Worm (Caenorhabditis elegans) whole organism, mixed stage, embryonic: ENCODE measurements around the gene yif-1.

ENCODE experiments used
- cnd-1 ChIP-seq: fragments of 200-800 bp; sonication (Bioruptor generic); optimal IDR thresholded peaks from 2 replicates; lab custom pipeline; 2018; ENCODE audit warnings: mild to moderate bottlenecking, missing genetic modification characterization, missing compliant biosample characterization
- elt-3 ChIP-seq: fragments of 150-350 bp; optimal IDR thresholded peaks from 2 replicates; lab custom pipeline; 2014; ENCODE audit warnings: missing biosample characterization, missing genetic modification characterization
- ham-2 ChIP-seq: fragments of 200-800 bp; sonication (Bioruptor generic); optimal IDR thresholded peaks from 2 replicates; lab custom pipeline; 2018; ENCODE audit warnings: mild to moderate bottlenecking, missing genetic modification characterization, missing compliant biosample characterization
- lin-13 ChIP-seq: fragments of 150-350 bp; optimal IDR thresholded peaks from 2 replicates; lab custom pipeline; 2014; ENCODE audit warnings: missing biosample characterization, missing genetic modification characterization
- lin-32 ChIP-seq: fragments of 200-800 bp; sonication (Bioruptor generic); optimal IDR thresholded peaks from 2 replicates; lab custom pipeline; 2018; ENCODE audit warnings: mild to moderate bottlenecking, missing genetic modification characterization, missing compliant biosample characterization
- nhr-12 ChIP-seq: fragments of 150-350 bp; optimal IDR thresholded peaks from 2 replicates; lab custom pipeline; 2014; ENCODE audit warnings: missing biosample characterization, missing genetic modification characterization
- nhr-237 ChIP-seq: fragments of 150-350 bp; optimal IDR thresholded peaks from 2 replicates; lab custom pipeline; 2014; ENCODE audit warnings: missing biosample characterization, missing genetic modification characterization
- nhr-28 ChIP-seq: fragments of 150-350 bp; optimal IDR thresholded peaks from 2 replicates; lab custom pipeline; 2014; ENCODE audit warnings: missing biosample characterization, missing genetic modification characterization
- unc-120 ChIP-seq: sonication (generic microtip); optimal IDR thresholded peaks from 2 replicates; lab custom pipeline; 2017; ENCODE audit warnings: missing genetic modification characterization, missing compliant biosample characterization; ENCODE audit not compliant: poor library complexity, severe bottlenecking
- unc-39 ChIP-seq: fragments of 150-350 bp; optimal IDR thresholded peaks from 2 replicates; lab custom pipeline; 2014; ENCODE audit warnings: missing biosample characterization, missing genetic modification characterization

DNA sequence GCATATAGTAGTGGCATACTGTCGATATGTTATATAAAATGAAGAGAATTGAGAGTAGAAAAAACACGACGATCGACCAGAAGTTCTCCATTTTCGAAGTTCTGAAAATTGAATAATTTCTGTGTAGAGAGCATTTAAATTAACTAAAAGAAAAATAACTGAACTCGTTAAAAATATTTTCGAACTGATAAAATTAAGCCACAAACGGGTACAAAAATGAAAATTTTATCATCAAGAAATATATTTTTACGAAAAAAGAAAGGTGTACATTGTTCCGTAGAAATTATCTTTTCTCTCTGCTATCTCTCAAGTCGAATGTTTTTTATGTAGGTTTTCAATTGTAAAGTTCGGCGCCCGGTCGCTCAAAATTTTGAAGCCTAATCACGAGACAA is 23.7 kb downstream of the yif-1 start, which contains the start of gene acl-2:
- TF ChIP-seq ham-2 (no peak), elt-3 (no peak), nhr-12 (tag; lab: Kevin White, UChicago) (no peak), nhr-28 (tag; lab: Kevin White, UChicago) (no peak), unc-120 (tag; lab: Kevin White, UChicago) (no peak), lin-32 (no peak), nhr-237 (tag; lab: Kevin White, UChicago) (no peak), lin-13 (tag; lab: Kevin White, UChicago) (no peak), unc-39 (no peak), cnd-1 (tag; lab: Kevin White, UChicago) (no peak)
